Fruit fly (Drosophila melanogaster) whole organism, embryonic: ENCODE measurements around the gene spas.

Source experiments
- CG34376 ChIP-seq: fragments of 200-800 bp; sonication (Bioruptor generic); optimal IDR thresholded peaks from 2 replicates; lab custom pipeline; 2018; ENCODE audit warnings: missing biosample characterization, mild to moderate bottlenecking, missing genetic modification characterization
- CG5245 ChIP-seq: fragments of 200-800 bp; sonication (Bioruptor generic); optimal IDR thresholded peaks from 3 replicates; lab custom pipeline; 2016; ENCODE audit warnings: missing biosample characterization, missing genetic modification characterization

DNA sequence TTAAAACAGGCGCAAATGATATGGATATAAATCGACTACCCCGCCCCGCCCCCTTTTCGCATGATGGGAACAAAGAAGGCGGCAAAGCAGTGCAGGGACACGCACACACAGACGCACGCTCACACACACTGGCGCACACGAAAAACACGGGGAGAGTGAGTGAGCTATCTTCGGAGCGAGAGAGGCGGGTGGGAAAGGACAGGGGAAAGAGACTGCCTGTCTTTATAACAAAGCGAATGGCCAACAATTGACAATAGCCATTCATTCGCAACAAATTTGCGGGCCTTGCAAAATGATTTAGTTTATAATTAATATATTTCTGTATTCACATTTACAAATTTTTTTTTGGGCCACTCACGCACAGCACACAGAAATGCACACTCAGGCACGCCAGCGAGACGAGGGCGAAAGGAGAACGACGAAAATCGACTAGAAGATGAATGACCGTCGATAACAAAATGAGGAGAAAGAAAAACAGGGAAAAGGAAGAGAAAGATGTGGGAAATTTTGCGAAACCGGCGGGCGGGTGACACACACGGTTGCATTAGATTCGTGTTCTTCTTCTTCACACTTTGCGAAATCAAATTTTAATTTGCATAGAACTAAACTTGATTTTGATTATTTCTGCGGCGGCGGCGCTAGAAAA is 8.7 kb downstream of the spas start:
- TF ChIP-seq CG34376 (GFP tag; lab: Kevin White, UChicago) (no peak), CG5245 (GFP tag; lab: Kevin White, UChicago) (no peak)
